Fruit fly (Drosophila melanogaster) whole organism: ENCODE measurements around the gene Mgat3.

Source experiments
- CG8478 ChIP-seq: fragments of >200 bp; optimal IDR thresholded peaks from 2 replicates; lab custom pipeline; 2018; ENCODE audit warnings: inconsistent platforms
- Dll ChIP-seq: fragments of >200 bp; optimal IDR thresholded peaks from 2 replicates; lab custom pipeline; 2017
- pan ChIP-seq: fragments of >200 bp; optimal IDR thresholded peaks from 2 replicates; lab custom pipeline; 2017
- psq ChIP-seq: fragments of >200 bp; optimal IDR thresholded peaks from 2 replicates; lab custom pipeline; 2017
- usp ChIP-seq: fragments of >200 bp; optimal IDR thresholded peaks from 2 replicates; lab custom pipeline; 2017; ENCODE audit warnings: missing biosample characterization, missing genetic modification characterization, mixed read lengths

- TF ChIP-seq CG8478 (no peak), psq (lab: Kevin White, UChicago) (no peak), pan (lab: Kevin White, UChicago) (no peak), usp (no peak), Dll (lab: Kevin White, UChicago) (no peak)
Observed at dm6 chr2L:13160227-13160626, 22.2 kb downstream of the Mgat3 start, which contains the start of gene kmg.
